Worm (Caenorhabditis elegans): ENCODE data around the gene K07E3.9.

DNA sequence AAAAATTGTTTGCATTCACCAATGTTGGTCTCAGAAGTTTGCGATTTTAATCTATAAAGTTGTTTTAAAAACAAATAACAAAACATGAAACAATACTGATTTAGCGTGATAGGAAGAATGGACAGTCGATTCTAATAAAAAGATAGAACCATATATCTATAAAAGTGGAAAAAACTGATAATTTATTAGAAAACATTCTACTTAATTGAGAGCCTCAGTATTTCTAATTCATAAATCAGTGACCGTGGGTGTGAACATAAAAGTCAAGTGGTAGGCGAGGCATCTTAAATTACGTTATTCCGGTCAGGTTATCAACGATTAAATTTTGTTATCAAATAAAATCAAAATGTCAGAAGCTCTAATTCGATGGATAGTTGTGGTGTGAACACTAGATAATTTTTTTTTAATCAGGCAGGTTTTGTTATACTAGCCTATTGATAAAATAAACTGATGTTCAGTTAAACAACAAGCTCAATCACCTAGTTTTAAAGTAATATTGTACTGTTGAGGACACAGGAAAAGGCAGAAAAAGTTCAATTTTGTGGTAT is 9.1 kb upstream of the K07E3.9 start, which contains the start of gene catp-5:
- TF ChIP-seq nhr-6 (tag; optimal IDR thresholded peaks at IDR 0.05) (no peak), vab-7 (GFP tag; IDR thresholded peaks at IDR 0.05) (no peak), pha-4 (GFP tag; IDR thresholded peaks at IDR 0.05) (no peak), pha-4 (tag; optimal IDR thresholded peaks at IDR 0.05) (no peak), snpc-4 (tag; optimal IDR thresholded peaks at IDR 0.05) (no peak), ceh-82 (tag; optimal IDR thresholded peaks at IDR 0.05) (no peak), fkh-10 (GFP tag; optimal IDR thresholded peaks at IDR 0.05) (no peak), mdl-1 (tag; optimal IDR thresholded peaks at IDR 0.05) (no peak), skn-1 (tag; optimal IDR thresholded peaks at IDR 0.05) (no peak), ZK546.5 (tag; optimal IDR thresholded peaks at IDR 0.05) (no peak), aly-2 (tag; optimal IDR thresholded peaks at IDR 0.05) (no peak), ceh-44 (GFP tag; IDR thresholded peaks at IDR 0.05) (no peak)
